Fruit fly (Drosophila melanogaster) whole organism, prepupa: ENCODE data around the gene obst-E.

Source experiments
- Blimp-1 ChIP-seq: fragments of 200-800 bp; sonication (Bioruptor generic); optimal IDR thresholded peaks from 3 replicates; lab custom pipeline; 2017; ENCODE audit warnings: missing biosample characterization, missing genetic modification characterization, mild to moderate bottlenecking, moderate library complexity, missing genetic modification reagents
- CG10631 ChIP-seq: fragments of 200-800 bp; sonication (Bioruptor generic); optimal IDR thresholded peaks from 2 replicates; lab custom pipeline; 2016; ENCODE audit warnings: missing biosample characterization, missing genetic modification characterization
- CG10669 ChIP-seq: fragments of 200-800 bp; sonication (Bioruptor generic); optimal IDR thresholded peaks from 3 replicates; lab custom pipeline; 2018; ENCODE audit warnings: missing biosample characterization, mild to moderate bottlenecking, missing genetic modification characterization, moderate library complexity
- CG11294 ChIP-seq: fragments of 200-800 bp; sonication (Bioruptor generic); IDR thresholded peaks from 2 replicates; pipeline ENCODE4 v1.3.6; 2022; ENCODE audit warnings: missing biosample characterization, missing genetic modification characterization
- CG11902 ChIP-seq: fragments of 200-800 bp; sonication (Bioruptor generic); optimal IDR thresholded peaks from 3 replicates; lab custom pipeline; 2016; ENCODE audit warnings: missing biosample characterization, missing genetic modification characterization
- CG15336 ChIP-seq: fragments of 200-800 bp; sonication (Bioruptor generic); IDR thresholded peaks from 2 replicates; pipeline ENCODE4 v1.3.6; 2022; ENCODE audit warnings: missing biosample characterization, missing genetic modification characterization
- CG1621 ChIP-seq: fragments of 200-800 bp; sonication (Bioruptor generic); optimal IDR thresholded peaks from 3 replicates; lab custom pipeline; 2018; ENCODE audit warnings: missing biosample characterization, mild to moderate bottlenecking, missing genetic modification characterization
- CG16779 ChIP-seq: fragments of 200-800 bp; sonication (Bioruptor generic); optimal IDR thresholded peaks from 3 replicates; lab custom pipeline; 2017; ENCODE audit warnings: missing biosample characterization, mild to moderate bottlenecking, missing genetic modification characterization
- CG3032 ChIP-seq: fragments of 200-800 bp; optimal IDR thresholded peaks from 2 replicates; lab custom pipeline; 2019; ENCODE audit warnings: missing biosample characterization, mild to moderate bottlenecking, missing genetic modification characterization, moderate library complexity
- CG31627 ChIP-seq: fragments of 200-800 bp; sonication (Bioruptor generic); optimal IDR thresholded peaks from 3 replicates; lab custom pipeline; 2016; ENCODE audit warnings: missing biosample characterization, missing genetic modification characterization
- CG32006 ChIP-seq: fragments of 200-800 bp; sonication (Bioruptor generic); optimal IDR thresholded peaks from 3 replicates; lab custom pipeline; 2017; ENCODE audit warnings: missing biosample characterization, mild to moderate bottlenecking, missing genetic modification characterization
- CG34406 ChIP-seq: fragments of 200-800 bp; sonication (Bioruptor generic); optimal IDR thresholded peaks from 3 replicates; lab custom pipeline; 2016; ENCODE audit warnings: missing biosample characterization, missing genetic modification characterization
- CG3919 ChIP-seq: fragments of 200-800 bp; sonication (Bioruptor generic); optimal IDR thresholded peaks from 3 replicates; lab custom pipeline; 2016; ENCODE audit warnings: missing biosample characterization, missing genetic modification characterization
- CG4318 ChIP-seq: fragments of 200-800 bp; sonication (Bioruptor generic); optimal IDR thresholded peaks from 3 replicates; lab custom pipeline; 2017; ENCODE audit warnings: missing biosample characterization, mild to moderate bottlenecking, missing genetic modification characterization
- CG6808 ChIP-seq: fragments of 200-800 bp; sonication (Bioruptor generic); optimal IDR thresholded peaks from 3 replicates; lab custom pipeline; 2017; ENCODE audit warnings: missing biosample characterization, missing genetic modification characterization, mild to moderate bottlenecking, moderate library complexity, missing genetic modification reagents
- CG8319 ChIP-seq: fragments of 200-800 bp; sonication (Bioruptor generic); optimal IDR thresholded peaks from 3 replicates; lab custom pipeline; 2016; ENCODE audit warnings: missing biosample characterization, missing genetic modification characterization
- CG9139 ChIP-seq: fragments of 200-800 bp; sonication (Bioruptor generic); optimal IDR thresholded peaks from 3 replicates; lab custom pipeline; 2017; ENCODE audit warnings: missing biosample characterization, mild to moderate bottlenecking, missing genetic modification characterization
- Eip75B ChIP-seq: fragments of 200-800 bp; sonication (Bioruptor generic); optimal IDR thresholded peaks from 3 replicates; lab custom pipeline; 2016; ENCODE audit warnings: missing biosample characterization, missing genetic modification characterization
- Ets21C ChIP-seq: fragments of 200-800 bp; sonication (Bioruptor generic); optimal IDR thresholded peaks from 3 replicates; lab custom pipeline; 2016; ENCODE audit warnings: missing biosample characterization, missing genetic modification characterization
- Gug ChIP-seq: fragments of 200-800 bp; sonication (Bioruptor generic); IDR thresholded peaks from 2 replicates; pipeline ENCODE4 v1.3.6; 2022; ENCODE audit warnings: missing biosample characterization, missing genetic modification characterization
- Hr39 ChIP-seq: fragments of 200-800 bp; sonication (Bioruptor generic); optimal IDR thresholded peaks from 2 replicates; lab custom pipeline; 2016; ENCODE audit warnings: missing biosample characterization, missing genetic modification characterization
- Hr4 ChIP-seq: fragments of 200-800 bp; sonication (Bioruptor generic); optimal IDR thresholded peaks from 3 replicates; lab custom pipeline; 2016; ENCODE audit warnings: missing biosample characterization, missing genetic modification characterization
- Met ChIP-seq: fragments of 200-800 bp; sonication (Bioruptor generic); optimal IDR thresholded peaks from 3 replicates; lab custom pipeline; 2016; ENCODE audit warnings: missing biosample characterization, missing genetic modification characterization
- Smox ChIP-seq: fragments of 200-800 bp; sonication (Bioruptor generic); optimal IDR thresholded peaks from 3 replicates; lab custom pipeline; 2016; ENCODE audit warnings: missing biosample characterization, missing genetic modification characterization
- Sox102F ChIP-seq: fragments of 200-800 bp; sonication (Bioruptor generic); optimal IDR thresholded peaks from 2 replicates; lab custom pipeline; 2016; ENCODE audit warnings: missing biosample characterization, mild to moderate bottlenecking, missing genetic modification characterization
- Sox14 ChIP-seq: fragments of 200-800 bp; sonication (Bioruptor generic); optimal IDR thresholded peaks from 3 replicates; lab custom pipeline; 2016; ENCODE audit warnings: missing biosample characterization, missing genetic modification characterization
- cyc ChIP-seq: fragments of 200-800 bp; sonication (Bioruptor generic); optimal IDR thresholded peaks from 3 replicates; lab custom pipeline; 2016; ENCODE audit warnings: missing biosample characterization, missing genetic modification characterization
- dac ChIP-seq: fragments of 200-800 bp; sonication (Bioruptor generic); optimal IDR thresholded peaks from 2 replicates; lab custom pipeline; 2017; ENCODE audit warnings: missing biosample characterization, mild to moderate bottlenecking, missing genetic modification characterization
- eg ChIP-seq: fragments of 200-800 bp; sonication (Bioruptor generic); IDR thresholded peaks from 3 replicates; pipeline ENCODE4 v1.3.6; 2022; ENCODE audit warnings: missing biosample characterization, missing genetic modification characterization
- fd59A ChIP-seq: fragments of 200-800 bp; sonication (Bioruptor generic); optimal IDR thresholded peaks from 2 replicates; lab custom pipeline; 2017; ENCODE audit warnings: missing biosample characterization, mild to moderate bottlenecking, missing genetic modification characterization, missing genetic modification reagents
- salr ChIP-seq, 2 experiments: fragments of 200-800 bp; sonication (Bioruptor generic); optimal IDR thresholded peaks; 3 replicates each; lab custom pipeline; 2016 to 2018; ENCODE audit warnings: missing biosample characterization in 2 of 2, missing genetic modification characterization in 2 of 2, mild to moderate bottlenecking in 1 of 2
- spab ChIP-seq: fragments of 200-800 bp; sonication (Bioruptor generic); optimal IDR thresholded peaks from 2 replicates; lab custom pipeline; 2017; ENCODE audit warnings: missing biosample characterization, mild to moderate bottlenecking, missing genetic modification characterization, missing genetic modification reagents
- ss ChIP-seq, 2 experiments: fragments of 200-800 bp; sonication (Bioruptor generic); optimal IDR thresholded peaks; 2 replicates in 1 of 2; 3 replicates in 1 of 2; lab custom pipeline; 2017 to 2018; ENCODE audit warnings: mild to moderate bottlenecking in 2 of 2, missing biosample characterization in 2 of 2, missing genetic modification characterization in 2 of 2, moderate library complexity in 1 of 2
- topi ChIP-seq: fragments of 200-800 bp; sonication (Bioruptor generic); optimal IDR thresholded peaks from 3 replicates; lab custom pipeline; 2016; ENCODE audit warnings: missing biosample characterization, missing genetic modification characterization
- vri ChIP-seq: fragments of 200-800 bp; sonication (Bioruptor generic); optimal IDR thresholded peaks from 3 replicates; lab custom pipeline; 2016; ENCODE audit warnings: missing biosample characterization, mild to moderate bottlenecking, missing genetic modification characterization

Gene obst-E

dm6 chr2L:5793098-5793497 lies 27.2 kb upstream of the obst-E start:
- TF ChIP-seq dac (GFP tag; lab: Kevin White, UChicago) (no peak), salr (GFP tag; optimal IDR thresholded peaks at IDR 0.05; lab: Kevin White, UChicago) (no peak), CG32006 (GFP tag; lab: Kevin White, UChicago) (no peak), CG11294 (GFP tag; lab: Robert Waterston, UW) (no peak), Eip75B (GFP tag; lab: Kevin White, UChicago) (no peak)
- TF ChIP-seq, all 60 proteins: peak for 0

DNA sequence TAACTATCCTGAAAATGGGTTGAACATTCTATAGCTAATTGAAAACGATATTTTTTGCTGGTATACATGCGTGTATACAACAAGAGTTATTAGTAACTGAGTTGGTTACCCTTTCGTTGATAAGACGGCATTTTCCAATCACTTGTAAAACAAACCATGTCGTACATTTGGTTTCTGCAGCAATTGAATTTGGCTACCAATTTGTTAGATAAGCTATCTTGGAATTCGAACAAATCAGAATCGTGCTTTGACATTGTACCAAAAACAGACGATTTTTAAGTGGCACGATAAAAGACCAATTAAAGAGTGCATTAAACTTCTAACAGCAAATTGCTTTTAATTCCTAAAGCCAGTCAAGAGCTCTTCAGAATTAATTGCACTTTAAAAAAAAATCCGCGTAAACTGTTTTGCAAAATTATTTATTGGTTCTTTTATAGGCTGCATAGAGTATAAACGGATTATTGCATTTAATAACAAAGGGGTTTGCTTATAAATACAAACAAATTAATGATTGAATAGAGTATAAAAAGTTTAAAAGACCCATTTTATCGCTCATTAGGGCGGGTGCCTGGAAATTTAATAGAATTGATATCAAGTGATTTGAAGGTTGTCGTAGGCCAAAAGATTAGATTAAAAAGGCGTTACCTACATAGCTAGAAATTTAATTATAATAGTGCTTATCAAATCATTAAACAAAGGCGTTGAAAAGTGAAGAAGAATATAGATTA lies 25.0 kb upstream of the obst-E start:
- no peak for TF ChIP-seq ss (GFP tag; optimal IDR thresholded peaks at IDR 0.05; lab: Kevin White, UChicago)

DNA sequence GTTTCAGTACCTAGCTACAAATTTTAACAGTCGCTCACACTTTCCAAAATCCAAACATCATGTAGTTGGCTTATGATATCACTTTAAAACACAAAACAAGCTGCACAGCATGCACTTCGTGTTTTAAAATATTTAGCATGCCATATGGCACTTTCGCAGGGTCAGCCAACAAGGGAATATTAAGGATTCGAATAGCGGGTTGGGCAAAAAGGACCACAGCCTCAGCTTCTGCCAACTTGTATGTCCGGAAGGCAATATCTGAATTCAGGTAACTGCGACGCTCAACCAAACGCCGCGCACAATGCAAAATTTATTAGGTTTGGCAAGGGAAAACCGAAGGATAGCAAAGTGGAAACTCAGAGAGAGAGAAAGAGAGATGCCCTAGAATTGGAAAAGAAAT lies 23.3 kb upstream of the obst-E start:
- TF ChIP-seq CG3919 (GFP tag; lab: Kevin White, UChicago) (no peak), CG15336 (no peak), fd59A (GFP tag; lab: Kevin White, UChicago) (no peak), Ets21C (GFP tag; lab: Kevin White, UChicago) (no peak), CG34406 (GFP tag; lab: Kevin White, UChicago) (no peak), Gug (GFP tag; lab: Robert Waterston, UW) (no peak), Hr39 (no peak), CG6808 (GFP tag; lab: Kevin White, UChicago) (no peak), Blimp-1 (GFP tag; lab: Kevin White, UChicago) (no peak)

- TF ChIP-seq Hr4, result no peak
- TF ChIP-seq vri (GFP tag; lab: Kevin White, UChicago), result no peak
- no peak for TF ChIP-seq CG10631
- TF ChIP-seq CG15336, result no peak
- no peak for TF ChIP-seq Smox (GFP tag; lab: Kevin White, UChicago)
- TF ChIP-seq spab (GFP tag; lab: Kevin White, UChicago), result no peak
- no peak for TF ChIP-seq cyc (GFP tag; lab: Kevin White, UChicago)
- no peak for TF ChIP-seq CG8319 (GFP tag; lab: Kevin White, UChicago)
- no peak for TF ChIP-seq salr (GFP tag; optimal IDR thresholded peaks at IDR 0.05; lab: Kevin White, UChicago)
- TF ChIP-seq eg (GFP tag; lab: Robert Waterston, UW), result no peak
- TF ChIP-seq CG9139 (GFP tag; lab: Kevin White, UChicago), result no peak
- no peak for TF ChIP-seq Eip75B (GFP tag; lab: Kevin White, UChicago)
- no peak for TF ChIP-seq CG11902 (GFP tag; lab: Kevin White, UChicago)
- TF ChIP-seq Met (GFP tag; lab: Kevin White, UChicago), result no peak
- TF ChIP-seq CG1621 (tag; lab: Kevin White, UChicago), result no peak
- TF ChIP-seq CG34406 (GFP tag; lab: Kevin White, UChicago), result no peak
- TF ChIP-seq CG16779, result no peak
Measured at dm6 chr2L:5783731-5784130, 17.8 kb upstream of the obst-E start, which contains the start of gene CG31913. CG31913 (plus strand) TSS chr2L:5784031.

DNA sequence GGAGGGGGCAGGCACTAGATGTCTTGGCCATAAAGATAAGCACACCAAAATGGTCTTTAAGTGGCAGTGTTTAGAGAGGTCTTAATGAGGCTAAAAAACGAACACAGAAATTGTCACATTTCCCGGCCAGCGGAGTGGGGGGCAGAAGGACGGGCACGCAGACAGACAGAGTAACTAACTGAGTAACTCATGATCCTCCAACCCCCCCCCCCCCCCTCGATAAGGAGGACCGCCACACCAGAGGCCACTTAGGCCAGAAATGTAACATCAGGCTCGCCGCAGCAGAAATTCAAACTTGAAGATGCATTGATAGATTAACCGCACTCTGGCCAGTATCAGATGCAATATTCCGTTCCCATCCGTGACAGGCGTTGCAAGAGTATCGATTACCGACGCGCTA lies 16.9 kb upstream of the obst-E start:
- TF ChIP-seq Sox14 (no peak), Sox102F (GFP tag; lab: Kevin White, UChicago) (no peak), salr (GFP tag; optimal IDR thresholded peaks at IDR 0.05; lab: Kevin White, UChicago) (no peak), CG10669 (GFP tag; lab: Kevin White, UChicago) (no peak), CG3032 (tag; lab: Kevin White, UChicago) (no peak), Gug (GFP tag; lab: Robert Waterston, UW) (no peak), topi (GFP tag; lab: Kevin White, UChicago) (no peak), spab (GFP tag; lab: Kevin White, UChicago) (no peak), CG10631 (no peak), CG4318 (GFP tag; lab: Kevin White, UChicago) (no peak), CG31627 (GFP tag; lab: Kevin White, UChicago) (no peak)
